Worm (Caenorhabditis elegans): ENCODE measurements around the gene srbc-6.

ce11 chrV:3122403-3122802 is 47.5 kb upstream of the srbc-6 start:
- TF ChIP-seq nhr-12 (tag; optimal IDR thresholded peaks at IDR 0.05): no peak
- TF ChIP-seq lin-13 (tag; optimal IDR thresholded peaks at IDR 0.05): no peak
- no peak for TF ChIP-seq unc-62 (GFP tag; optimal IDR thresholded peaks at IDR 0.05)
- no peak for TF ChIP-seq nhr-76 (tag; optimal IDR thresholded peaks at IDR 0.05)
- no peak for TF ChIP-seq sptf-1 (tag; optimal IDR thresholded peaks at IDR 0.05)
- no peak for TF ChIP-seq ztf-11 (tag; optimal IDR thresholded peaks at IDR 0.05)
- no peak for TF ChIP-seq bed-3 (GFP tag; optimal IDR thresholded peaks at IDR 0.05)
- no peak for TF ChIP-seq pha-4 (tag; optimal IDR thresholded peaks at IDR 0.05)
- no peak for TF ChIP-seq ceh-39 (tag; optimal IDR thresholded peaks at IDR 0.05)
- TF ChIP-seq unc-39 (tag; optimal IDR thresholded peaks at IDR 0.05): no peak
- TF ChIP-seq lsy-2 (tag; optimal IDR thresholded peaks at IDR 0.05): no peak
- no peak for TF ChIP-seq elt-3 (tag; optimal IDR thresholded peaks at IDR 0.05)
- TF ChIP-seq nhr-28 (tag; optimal IDR thresholded peaks at IDR 0.05): no peak
- no peak for TF ChIP-seq nhr-237 (tag; optimal IDR thresholded peaks at IDR 0.05)
